Fruit fly (Drosophila melanogaster) whole organism, embryonic: ENCODE results near the gene Sfp23F.

ENCODE experiments used
- CG10321 ChIP-seq: fragments of 200-800 bp; sonication (Bioruptor generic); IDR thresholded peaks from 2 replicates; pipeline ENCODE4 v1.3.6; 2022; ENCODE audit warnings: missing biosample characterization, missing genetic modification characterization
- CG13123 ChIP-seq: fragments of 200-800 bp; sonication (Bioruptor generic); optimal IDR thresholded peaks from 2 replicates; lab custom pipeline; 2016; ENCODE audit warnings: missing biosample characterization, missing genetic modification characterization
- CG13296 ChIP-seq: fragments of 200-800 bp; sonication (Bioruptor generic); optimal IDR thresholded peaks from 3 replicates; lab custom pipeline; 2018; ENCODE audit warnings: missing biosample characterization, mild to moderate bottlenecking, missing genetic modification characterization
- CG15601 ChIP-seq: fragments of 200-800 bp; sonication (Bioruptor generic); optimal IDR thresholded peaks from 3 replicates; lab custom pipeline; 2019; ENCODE audit warnings: missing biosample characterization, mild to moderate bottlenecking, missing genetic modification characterization, moderate library complexity
- CG15696 ChIP-seq: fragments of 200-800 bp; sonication (Bioruptor generic); optimal IDR thresholded peaks from 2 replicates; lab custom pipeline; 2019; ENCODE audit warnings: missing biosample characterization, mild to moderate bottlenecking, missing genetic modification characterization, moderate library complexity
- CG16815 ChIP-seq: fragments of 200-800 bp; sonication (Bioruptor generic); optimal IDR thresholded peaks from 3 replicates; lab custom pipeline; 2017; ENCODE audit warnings: missing biosample characterization, mild to moderate bottlenecking, missing genetic modification characterization
- CG1792 ChIP-seq: fragments of 200-800 bp; sonication (Bioruptor generic); optimal IDR thresholded peaks from 2 replicates; lab custom pipeline; 2016; ENCODE audit warnings: missing biosample characterization, missing genetic modification characterization
- CG18619 ChIP-seq: fragments of 200-800 bp; sonication (Bioruptor generic); optimal IDR thresholded peaks from 3 replicates; lab custom pipeline; 2017; ENCODE audit warnings: missing biosample characterization, mild to moderate bottlenecking, missing genetic modification characterization
- CG3847 ChIP-seq: fragments of 200-800 bp; sonication (Bioruptor generic); IDR thresholded peaks from 2 replicates; pipeline ENCODE4 v1.3.6; 2022; ENCODE audit warnings: missing biosample characterization, missing genetic modification characterization
- CG3995 ChIP-seq: fragments of 200-800 bp; sonication (Bioruptor generic); optimal IDR thresholded peaks from 3 replicates; lab custom pipeline; 2016; ENCODE audit warnings: missing biosample characterization, missing genetic modification characterization
- CG4404 ChIP-seq: fragments of 200-800 bp; sonication (Bioruptor generic); IDR thresholded peaks from 2 replicates; pipeline ENCODE4 v1.3.6; 2022; ENCODE audit warnings: missing biosample characterization, missing genetic modification characterization
- CG4820 ChIP-seq: fragments of 200-800 bp; sonication (Bioruptor generic); optimal IDR thresholded peaks from 3 replicates; lab custom pipeline; 2016; ENCODE audit warnings: missing biosample characterization, missing genetic modification characterization
- CG4854 ChIP-seq: fragments of 200-800 bp; sonication (Bioruptor generic); optimal IDR thresholded peaks from 2 replicates; lab custom pipeline; 2016; ENCODE audit warnings: missing biosample characterization, missing genetic modification characterization, inconsistent platforms
- CG7556 ChIP-seq: fragments of 200-800 bp; sonication (Bioruptor generic); optimal IDR thresholded peaks from 2 replicates; lab custom pipeline; 2017; ENCODE audit warnings: missing biosample characterization, mild to moderate bottlenecking, missing genetic modification characterization
- CG8388 ChIP-seq: fragments of 200-800 bp; sonication (Bioruptor generic); optimal IDR thresholded peaks from 2 replicates; lab custom pipeline; 2019; ENCODE audit warnings: missing biosample characterization, mild to moderate bottlenecking, missing genetic modification characterization, moderate library complexity
- CG8478 ChIP-seq: fragments of >200 bp; optimal IDR thresholded peaks from 2 replicates; lab custom pipeline; 2018
- CG8924 ChIP-seq: fragments of 200-800 bp; optimal IDR thresholded peaks from 3 replicates; lab custom pipeline; 2019; ENCODE audit warnings: missing biosample characterization, mild to moderate bottlenecking, missing genetic modification characterization, moderate library complexity
- Dad ChIP-seq: fragments of 200-800 bp; sonication (Bioruptor generic); optimal IDR thresholded peaks from 3 replicates; lab custom pipeline; 2016; ENCODE audit warnings: missing biosample characterization, missing genetic modification characterization
- Deaf1 ChIP-seq: fragments of 200-800 bp; optimal IDR thresholded peaks from 3 replicates; lab custom pipeline; 2019; ENCODE audit warnings: missing biosample characterization, mild to moderate bottlenecking, missing genetic modification characterization, moderate library complexity
- Dip3 ChIP-seq: fragments of 200-800 bp; sonication (Bioruptor generic); optimal IDR thresholded peaks from 3 replicates; lab custom pipeline; 2016; ENCODE audit warnings: missing biosample characterization, missing genetic modification characterization
- E2f2 ChIP-seq: fragments of 200-800 bp; sonication (Bioruptor generic); IDR thresholded peaks from 2 replicates; pipeline ENCODE4 v1.3.6; 2022; ENCODE audit warnings: missing biosample characterization, missing genetic modification characterization
- Ets65A ChIP-seq: fragments of 200-800 bp; sonication (Bioruptor generic); peaks from one replicate; lab custom pipeline; 2016; ENCODE audit warnings: missing biosample characterization, missing genetic modification characterization
- GATAe ChIP-seq: fragments of 200-800 bp; sonication (Bioruptor generic); conservative IDR thresholded peaks from 2 replicates; pipeline ENCODE4 v1.3.6; 2022; ENCODE audit warnings: missing biosample characterization, missing genetic modification characterization
- Jarid2 ChIP-seq: fragments of 200-800 bp; sonication (Bioruptor generic); optimal IDR thresholded peaks from 3 replicates; lab custom pipeline; 2017; ENCODE audit warnings: mild to moderate bottlenecking, missing biosample characterization, missing genetic modification reagents, missing genetic modification characterization
- MBD-R2 ChIP-seq: fragments of 200-800 bp; sonication (Bioruptor generic); IDR thresholded peaks from 2 replicates; pipeline ENCODE4 v1.3.6; 2022; ENCODE audit warnings: missing biosample characterization, missing genetic modification characterization
- MESR4 ChIP-seq: fragments of 200-800 bp; sonication (Bioruptor generic); optimal IDR thresholded peaks from 2 replicates; lab custom pipeline; 2018; ENCODE audit warnings: missing biosample characterization, mild to moderate bottlenecking, missing genetic modification characterization, moderate library complexity
- NfI ChIP-seq: fragments of 200-800 bp; sonication (Bioruptor generic); optimal IDR thresholded peaks from 3 replicates; lab custom pipeline; 2018; ENCODE audit warnings: missing biosample characterization, mild to moderate bottlenecking, missing genetic modification characterization, moderate library complexity
- Sox102F ChIP-seq: fragments of 200-800 bp; sonication (Bioruptor generic); optimal IDR thresholded peaks from 2 replicates; lab custom pipeline; 2018; ENCODE audit warnings: missing biosample characterization, mild to moderate bottlenecking, missing genetic modification characterization, moderate library complexity
- ase ChIP-seq: fragments of 200-800 bp; sonication (Bioruptor generic); IDR thresholded peaks from 3 replicates; pipeline ENCODE4 v1.3.6; 2022; ENCODE audit warnings: missing biosample characterization, missing genetic modification characterization
- ato ChIP-seq: fragments of 200-800 bp; sonication (Bioruptor generic); IDR thresholded peaks from 2 replicates; pipeline ENCODE4 v1.3.6; 2022; ENCODE audit warnings: missing biosample characterization, missing genetic modification characterization; ENCODE audit not compliant: partially characterized antibody
- chif ChIP-seq, 2 experiments: fragments of 200-800 bp; sonication (Bioruptor generic); optimal IDR thresholded peaks; 3 replicates each; lab custom pipeline; 2016; ENCODE audit warnings: missing biosample characterization in 2 of 2, missing genetic modification characterization in 2 of 2
- chn ChIP-seq: fragments of 200-800 bp; sonication (Bioruptor generic); optimal IDR thresholded peaks from 2 replicates; lab custom pipeline; 2016; ENCODE audit warnings: missing biosample characterization, missing genetic modification characterization
- dm ChIP-seq: fragments of 200-800 bp; sonication (Bioruptor generic); optimal IDR thresholded peaks from 3 replicates; lab custom pipeline; 2016; ENCODE audit warnings: missing biosample characterization, missing genetic modification characterization
- dmrt99B ChIP-seq: fragments of 200-800 bp; sonication (Bioruptor generic); optimal IDR thresholded peaks from 2 replicates; lab custom pipeline; 2018; ENCODE audit warnings: missing biosample characterization, mild to moderate bottlenecking, missing genetic modification characterization, moderate library complexity
- fd102C ChIP-seq: fragments of 200-800 bp; sonication (Bioruptor generic); optimal IDR thresholded peaks from 2 replicates; lab custom pipeline; 2018; ENCODE audit warnings: missing biosample characterization, mild to moderate bottlenecking, missing genetic modification characterization, moderate library complexity
- fu2 ChIP-seq: fragments of 200-800 bp; sonication (Bioruptor generic); optimal IDR thresholded peaks from 2 replicates; lab custom pipeline; 2016; ENCODE audit warnings: missing biosample characterization, missing genetic modification characterization
- jing ChIP-seq: fragments of 200-800 bp; sonication (Bioruptor generic); optimal IDR thresholded peaks from 2 replicates; lab custom pipeline; 2018; ENCODE audit warnings: missing biosample characterization, mild to moderate bottlenecking, missing genetic modification characterization
- ken ChIP-seq: fragments of 200-800 bp; sonication (Bioruptor generic); IDR thresholded peaks from 3 replicates; pipeline ENCODE4 v1.3.6; 2022; ENCODE audit warnings: missing biosample characterization, missing genetic modification characterization
- luna ChIP-seq: fragments of 200-800 bp; sonication (Bioruptor generic); optimal IDR thresholded peaks from 2 replicates; lab custom pipeline; 2016; ENCODE audit warnings: missing biosample characterization, missing genetic modification characterization
- otp ChIP-seq: fragments of 200-800 bp; sonication (Bioruptor generic); IDR thresholded peaks from 3 replicates; pipeline ENCODE4, ENCODE4 v1.3.6; 2022; ENCODE audit warnings: missing biosample characterization, missing genetic modification characterization
- pita ChIP-seq: fragments of 200-800 bp; sonication (Bioruptor generic); optimal IDR thresholded peaks from 2 replicates; lab custom pipeline; 2017; ENCODE audit warnings: missing biosample characterization, mild to moderate bottlenecking, missing genetic modification characterization
- psq ChIP-seq: fragments of 200-800 bp; sonication (Bioruptor generic); optimal IDR thresholded peaks from 2 replicates; lab custom pipeline; 2017; ENCODE audit warnings: missing biosample characterization, missing genetic modification characterization
- seq ChIP-seq: fragments of 200-800 bp; sonication (Bioruptor generic); IDR thresholded peaks from 2 replicates; pipeline ENCODE4 v1.3.6; 2022; ENCODE audit warnings: missing biosample characterization, missing genetic modification characterization
- sna ChIP-seq: fragments of 200-800 bp; sonication (Bioruptor generic); IDR thresholded peaks from 2 replicates; pipeline ENCODE4 v1.3.6; 2022; ENCODE audit warnings: missing biosample characterization, missing genetic modification characterization; ENCODE audit not compliant: partially characterized antibody
- so ChIP-seq: fragments of 200-800 bp; sonication (Bioruptor generic); IDR thresholded peaks from 3 replicates; pipeline ENCODE4 v1.3.6; 2022; ENCODE audit warnings: missing biosample characterization, missing genetic modification characterization
- sob ChIP-seq: fragments of 200-800 bp; sonication (Bioruptor generic); IDR thresholded peaks from 2 replicates; pipeline ENCODE4 v1.3.6; 2022; ENCODE audit warnings: missing biosample characterization, missing genetic modification characterization
- tna ChIP-seq: fragments of 200-800 bp; sonication (Bioruptor generic); IDR thresholded peaks from 2 replicates; pipeline ENCODE4 v1.3.6; 2022; ENCODE audit warnings: missing biosample characterization, missing genetic modification characterization; ENCODE audit not compliant: partially characterized antibody
- trem ChIP-seq: fragments of 200-800 bp; optimal IDR thresholded peaks from 3 replicates; lab custom pipeline; 2019; ENCODE audit warnings: missing biosample characterization, mild to moderate bottlenecking, missing genetic modification characterization, moderate library complexity
- vfl ChIP-seq: fragments of 200-800 bp; sonication (Bioruptor generic); optimal IDR thresholded peaks from 2 replicates; lab custom pipeline; 2016; ENCODE audit warnings: missing biosample characterization, missing genetic modification characterization
- vvl ChIP-seq: fragments of 200-800 bp; sonication (Bioruptor generic); IDR thresholded peaks from 2 replicates; pipeline ENCODE4 v1.3.6; 2022; ENCODE audit warnings: missing biosample characterization, missing genetic modification characterization
- wek ChIP-seq: fragments of 200-800 bp; sonication (Bioruptor generic); optimal IDR thresholded peaks from 3 replicates; lab custom pipeline; 2018; ENCODE audit warnings: missing biosample characterization, mild to moderate bottlenecking, missing genetic modification characterization, moderate library complexity

Sfp23F gene

dm6 chr2L:3348146-3348747, 39.3 kb downstream of the Sfp23F start (continued):
- no peak for TF ChIP-seq luna (GFP tag; lab: Kevin White, UChicago)
- TF ChIP-seq tna (GFP tag; lab: Robert Waterston, UW) = no peak
- peak; percentile 82 for TF ChIP-seq Ets65A
- TF ChIP-seq chif (GFP tag; optimal IDR thresholded peaks at IDR 0.05; lab: Kevin White, UChicago) = peak; percentile 71 to 75
- TF ChIP-seq wek (GFP tag; lab: Kevin White, UChicago) = no peak
- peak; percentile 85 for TF ChIP-seq CG3995 (GFP tag; lab: Kevin White, UChicago)
- TF ChIP-seq CG8388 (GFP tag; lab: Kevin White, UChicago) = peak; percentile 79
- TF ChIP-seq CG15601 = peak; percentile 67
- peak; percentile 33; the same call in 1 of the 2 replicates for TF ChIP-seq CG3847
- peak; percentile 78 for TF ChIP-seq CG8924
- peak; percentile 68 for TF ChIP-seq jing (GFP tag; lab: Kevin White, UChicago)
- TF ChIP-seq otp = peak; percentile 93
- peak; percentile 76 for TF ChIP-seq chn
- peak; percentile 49; the same call in 1 of the 3 replicates for TF ChIP-seq so (GFP tag; lab: Robert Waterston, UW)
- no peak for TF ChIP-seq CG8478 (lab: Kevin White, UChicago)
- no peak for TF ChIP-seq CG15696 (tag; lab: Kevin White, UChicago)
- peak; percentile 12 for TF ChIP-seq fu2 (GFP tag; lab: Kevin White, UChicago)
- TF ChIP-seq dmrt99B = peak; percentile 94
- TF ChIP-seq MBD-R2 (GFP tag; lab: Robert Waterston, UW) = no peak
- TF ChIP-seq CG1792 (GFP tag; lab: Kevin White, UChicago) = peak; percentile 44
- TF ChIP-seq CG4404 = peak; percentile 61
- TF ChIP-seq fd102C = no peak
- peak; percentile 12 for TF ChIP-seq MESR4 (GFP tag; lab: Kevin White, UChicago)
- peak; percentile 68; the same call in 1 of the 2 replicates for TF ChIP-seq E2f2 (GFP tag; lab: Robert Waterston, UW)
- TF ChIP-seq sna (GFP tag; lab: Robert Waterston, UW) = peak; percentile 57; the same call in 1 of the 2 replicates
- peak; percentile 71 for TF ChIP-seq trem (tag; lab: Kevin White, UChicago)
- peak; percentile 67 for TF ChIP-seq CG4820 (GFP tag; lab: Kevin White, UChicago)
- TF ChIP-seq dm (GFP tag; lab: Kevin White, UChicago) = peak; percentile 10
- TF ChIP-seq Dip3 (GFP tag; lab: Kevin White, UChicago) = peak; percentile 6
- peak; percentile 35 for TF ChIP-seq Deaf1
- TF ChIP-seq CG13296 (GFP tag; lab: Kevin White, UChicago) = no peak
- TF ChIP-seq CG18619 (GFP tag; lab: Kevin White, UChicago) = peak; percentile 33
- TF ChIP-seq CG13123 = no peak
- peak; percentile 24 for TF ChIP-seq CG4854 (GFP tag; lab: Kevin White, UChicago)
- no peak for TF ChIP-seq ato (GFP tag; lab: Robert Waterston, UW)
- TF ChIP-seq psq = no peak
- TF ChIP-seq CG7556 (GFP tag; lab: Kevin White, UChicago) = peak; percentile 69
- TF ChIP-seq seq = peak; percentile 47
- TF ChIP-seq Sox102F (GFP tag; lab: Kevin White, UChicago) = peak; percentile 95
- TF ChIP-seq Dad (GFP tag; lab: Kevin White, UChicago) = peak; percentile 40
- TF ChIP-seq sob = peak; percentile 78
- peak; percentile 95 for TF ChIP-seq ase (GFP tag; lab: Robert Waterston, UW)
- TF ChIP-seq vvl = peak; percentile 97
- TF ChIP-seq pita (GFP tag; lab: Kevin White, UChicago) = no peak
- TF ChIP-seq ken (GFP tag; lab: Robert Waterston, UW) = peak; percentile 92
- no peak; the same call in 1 of the 2 replicates for TF ChIP-seq GATAe (GFP tag; lab: Robert Waterston, UW)
- TF ChIP-seq vfl (GFP tag; lab: Kevin White, UChicago) = no peak
- peak; percentile 32; the same call in 1 of the 2 replicates for TF ChIP-seq CG10321 (GFP tag; lab: Robert Waterston, UW)
- peak; percentile 70 for TF ChIP-seq NfI
- TF ChIP-seq Jarid2 (GFP tag; lab: Kevin White, UChicago) = peak; percentile 50
- peak; percentile 43 for TF ChIP-seq CG16815 (GFP tag; lab: Kevin White, UChicago)
